Fruit fly (Drosophila melanogaster) whole organism, embryonic: Measurements from ENCODE around the gene Sidpn.
A peak's percentile ranks its signal among the peaks of the same experiment; 100 is the strongest.

ENCODE experiments used
- Asciz ChIP-seq: fragments of 200-800 bp; sonication (Bioruptor generic); optimal IDR thresholded peaks from 2 replicates; lab custom pipeline; 2017; ENCODE audit warnings: missing biosample characterization, mild to moderate bottlenecking, missing genetic modification characterization, missing genetic modification reagents
- Atf6 ChIP-seq: fragments of 200-800 bp; sonication (Bioruptor generic); IDR thresholded peaks from 2 replicates; pipeline ENCODE4 v1.3.6; 2022; ENCODE audit warnings: missing biosample characterization, missing genetic modification characterization
- B-H2 ChIP-seq: fragments of 200-800 bp; sonication (Bioruptor generic); optimal IDR thresholded peaks from 2 replicates; lab custom pipeline; 2018; ENCODE audit warnings: missing biosample characterization, mild to moderate bottlenecking, missing genetic modification characterization
- CG10321 ChIP-seq: fragments of 200-800 bp; sonication (Bioruptor generic); IDR thresholded peaks from 2 replicates; pipeline ENCODE4 v1.3.6; 2022; ENCODE audit warnings: missing biosample characterization, missing genetic modification characterization
- CG10462 ChIP-seq: fragments of 200-800 bp; sonication (Bioruptor generic); optimal IDR thresholded peaks from 2 replicates; lab custom pipeline; 2016; ENCODE audit warnings: missing biosample characterization, missing genetic modification characterization
- CG10959 ChIP-seq: fragments of 200-800 bp; sonication (Bioruptor generic); IDR thresholded peaks from 2 replicates; pipeline ENCODE4 v1.3.6; 2022; ENCODE audit warnings: missing biosample characterization, missing genetic modification characterization
- CG12219 ChIP-seq: fragments of 200-800 bp; sonication (Bioruptor generic); optimal IDR thresholded peaks from 3 replicates; lab custom pipeline; 2018; ENCODE audit warnings: missing biosample characterization, mild to moderate bottlenecking, missing genetic modification characterization
- CG14710 ChIP-seq: fragments of 200-800 bp; sonication (Bioruptor generic); optimal IDR thresholded peaks from 3 replicates; lab custom pipeline; 2019; ENCODE audit warnings: missing biosample characterization, mild to moderate bottlenecking, missing genetic modification characterization, moderate library complexity
- CG15514 ChIP-seq: fragments of 200-800 bp; sonication (Bioruptor generic); optimal IDR thresholded peaks from 3 replicates; lab custom pipeline; 2017; ENCODE audit warnings: missing biosample characterization, missing genetic modification characterization, mild to moderate bottlenecking, moderate library complexity, missing genetic modification reagents
- CG17328 ChIP-seq: fragments of 200-800 bp; sonication (Bioruptor generic); IDR thresholded peaks from 2 replicates; pipeline ENCODE4 v1.3.6; 2022; ENCODE audit warnings: missing biosample characterization, missing genetic modification characterization
- CG17385 ChIP-seq: fragments of 200-800 bp; sonication (Bioruptor generic); optimal IDR thresholded peaks from 3 replicates; lab custom pipeline; 2018; ENCODE audit warnings: missing biosample characterization, mild to moderate bottlenecking, missing genetic modification characterization
- CG3065 ChIP-seq: fragments of 200-800 bp; sonication (Bioruptor generic); optimal IDR thresholded peaks from 2 replicates; lab custom pipeline; 2016; ENCODE audit warnings: missing biosample characterization, missing genetic modification characterization
- CG32767 ChIP-seq: fragments of 200-800 bp; sonication (Bioruptor generic); IDR thresholded peaks from 2 replicates; pipeline ENCODE4 v1.3.6; 2022; ENCODE audit warnings: missing biosample characterization, missing genetic modification characterization
- CG4282 ChIP-seq: fragments of 200-800 bp; sonication (Bioruptor generic); optimal IDR thresholded peaks from 2 replicates; lab custom pipeline; 2016; ENCODE audit warnings: missing biosample characterization, missing genetic modification characterization
- CG4404 ChIP-seq: fragments of 200-800 bp; sonication (Bioruptor generic); IDR thresholded peaks from 2 replicates; pipeline ENCODE4 v1.3.6; 2022; ENCODE audit warnings: missing biosample characterization, missing genetic modification characterization
- CG4617 ChIP-seq: fragments of 200-800 bp; sonication (Bioruptor generic); optimal IDR thresholded peaks from 3 replicates; lab custom pipeline; 2016; ENCODE audit warnings: missing biosample characterization, missing genetic modification characterization, borderline replicate concordance
- CG4854 ChIP-seq: fragments of 200-800 bp; sonication (Bioruptor generic); optimal IDR thresholded peaks from 2 replicates; lab custom pipeline; 2016; ENCODE audit warnings: missing biosample characterization, missing genetic modification characterization, inconsistent platforms
- CG7839 ChIP-seq: fragments of 200-800 bp; sonication (Bioruptor generic); optimal IDR thresholded peaks from 3 replicates; lab custom pipeline; 2018; ENCODE audit warnings: missing biosample characterization, mild to moderate bottlenecking, missing genetic modification characterization, moderate library complexity
- CG7987 ChIP-seq: fragments of 200-800 bp; sonication (Bioruptor generic); optimal IDR thresholded peaks from 2 replicates; lab custom pipeline; 2018; ENCODE audit warnings: missing biosample characterization, mild to moderate bottlenecking, missing genetic modification characterization, moderate library complexity
- CG8478 ChIP-seq: fragments of >200 bp; optimal IDR thresholded peaks from 2 replicates; lab custom pipeline; 2018
- CG8765 ChIP-seq: fragments of 200-800 bp; sonication (Bioruptor generic); IDR thresholded peaks from 2 replicates; pipeline ENCODE4 v1.3.6; 2022; ENCODE audit warnings: missing biosample characterization, missing genetic modification characterization
- CoRest ChIP-seq: fragments of 200-800 bp; sonication (Bioruptor generic); optimal IDR thresholded peaks from 3 replicates; lab custom pipeline; 2018; ENCODE audit warnings: missing biosample characterization, mild to moderate bottlenecking, missing genetic modification characterization, moderate library complexity
- CrebB ChIP-seq: fragments of 200-800 bp; sonication (Bioruptor generic); optimal IDR thresholded peaks from 3 replicates; lab custom pipeline; 2018; ENCODE audit warnings: missing biosample characterization, mild to moderate bottlenecking, missing genetic modification characterization
- Dek ChIP-seq: fragments of 200-800 bp; sonication (Bioruptor generic); optimal IDR thresholded peaks from 3 replicates; lab custom pipeline; 2019; ENCODE audit warnings: missing biosample characterization, mild to moderate bottlenecking, missing genetic modification characterization, moderate library complexity
- Dip2 ChIP-seq: fragments of 200-800 bp; sonication (Bioruptor generic); IDR thresholded peaks from 2 replicates; pipeline ENCODE4 v1.3.6; 2022; ENCODE audit warnings: missing biosample characterization, missing genetic modification characterization
- HmgD ChIP-seq: fragments of 200-800 bp; sonication (Bioruptor generic); optimal IDR thresholded peaks from 3 replicates; lab custom pipeline; 2016; ENCODE audit warnings: missing biosample characterization, missing genetic modification characterization
- HmgZ ChIP-seq: fragments of 200-800 bp; sonication (Bioruptor generic); optimal IDR thresholded peaks from 2 replicates; lab custom pipeline; 2018; ENCODE audit warnings: missing biosample characterization, mild to moderate bottlenecking, missing genetic modification characterization
- Hsf ChIP-seq: fragments of 200-800 bp; sonication (Bioruptor generic); optimal IDR thresholded peaks from 3 replicates; lab custom pipeline; 2016; ENCODE audit warnings: missing biosample characterization, missing genetic modification characterization
- MTF-1 ChIP-seq: fragments of 200-800 bp; sonication (Bioruptor generic); optimal IDR thresholded peaks from 2 replicates; lab custom pipeline; 2018; ENCODE audit warnings: missing biosample characterization, mild to moderate bottlenecking, missing genetic modification characterization, borderline replicate concordance
- Meics ChIP-seq: fragments of 200-800 bp; sonication (Bioruptor generic); optimal IDR thresholded peaks from 2 replicates; lab custom pipeline; 2017; ENCODE audit warnings: missing biosample characterization, mild to moderate bottlenecking, missing genetic modification characterization
- Nf-YB ChIP-seq: fragments of 200-800 bp; sonication (Bioruptor generic); optimal IDR thresholded peaks from 3 replicates; lab custom pipeline; 2019; ENCODE audit warnings: missing biosample characterization, mild to moderate bottlenecking, missing genetic modification characterization, moderate library complexity
- Pdp1 ChIP-seq, 2 experiments: fragments of 200-800 bp; sonication (Bioruptor generic); optimal IDR thresholded peaks; 3 replicates each; lab custom pipeline; 2016; ENCODE audit warnings: missing biosample characterization in 2 of 2, missing genetic modification characterization in 2 of 2, mild to moderate bottlenecking in 1 of 2, moderate library complexity in 1 of 2
- Ptx1 ChIP-seq: fragments of 200-800 bp; sonication (Bioruptor generic); IDR thresholded peaks from 2 replicates; pipeline ENCODE4 v1.3.6; 2022; ENCODE audit warnings: missing biosample characterization, missing genetic modification characterization
- Side ChIP-seq: fragments of 200-800 bp; sonication (Bioruptor generic); optimal IDR thresholded peaks from 2 replicates; lab custom pipeline; 2016; ENCODE audit warnings: missing biosample characterization, missing genetic modification characterization
- aop ChIP-seq: fragments of 200-800 bp; sonication (Bioruptor generic); IDR thresholded peaks from 2 replicates; pipeline ENCODE4 v1.3.6; 2022; ENCODE audit warnings: missing biosample characterization, missing genetic modification characterization
- ara ChIP-seq: fragments of 200-800 bp; sonication (Bioruptor generic); IDR thresholded peaks from 2 replicates; pipeline ENCODE4 v1.3.6; 2022; ENCODE audit warnings: missing biosample characterization, missing genetic modification characterization
- br ChIP-seq: fragments of >200 bp; optimal IDR thresholded peaks from 2 replicates; lab custom pipeline; 2017
- ci ChIP-seq: fragments of 200-800 bp; sonication (Bioruptor generic); IDR thresholded peaks from 3 replicates; pipeline ENCODE4 v1.3.6; 2022; ENCODE audit warnings: missing biosample characterization, missing genetic modification characterization
- crc ChIP-seq: fragments of 200-800 bp; sonication (Bioruptor generic); optimal IDR thresholded peaks from 2 replicates; lab custom pipeline; 2016; ENCODE audit warnings: missing biosample characterization, missing genetic modification characterization
- fd3F ChIP-seq: fragments of 200-800 bp; sonication (Bioruptor generic); optimal IDR thresholded peaks from 2 replicates; lab custom pipeline; 2018; ENCODE audit warnings: missing biosample characterization, mild to moderate bottlenecking, missing genetic modification characterization, moderate library complexity
- gcm ChIP-seq: fragments of 200-800 bp; sonication (Bioruptor generic); optimal IDR thresholded peaks from 2 replicates; lab custom pipeline; 2019; ENCODE audit warnings: missing biosample characterization, mild to moderate bottlenecking, missing genetic modification characterization, moderate library complexity
- insv ChIP-seq, 2 experiments: fragments of 200-800 bp; sonication (Bioruptor generic); optimal IDR thresholded peaks; 3 replicates each; lab custom pipeline; 2016 to 2018; ENCODE audit warnings: missing biosample characterization in 2 of 2, missing genetic modification characterization in 2 of 2
- nerfin-1 ChIP-seq: fragments of 200-800 bp; sonication (Bioruptor generic); optimal IDR thresholded peaks from 3 replicates; lab custom pipeline; 2019; ENCODE audit warnings: missing biosample characterization, mild to moderate bottlenecking, missing genetic modification characterization, moderate library complexity
- phol ChIP-seq: fragments of 200-800 bp; sonication (Bioruptor generic); optimal IDR thresholded peaks from 3 replicates; lab custom pipeline; 2018; ENCODE audit warnings: missing biosample characterization, mild to moderate bottlenecking, missing genetic modification characterization, moderate library complexity
- ro ChIP-seq: fragments of 200-800 bp; sonication (Bioruptor generic); IDR thresholded peaks from 2 replicates; pipeline ENCODE4 v1.3.6; 2022; ENCODE audit warnings: missing biosample characterization, missing genetic modification characterization
- sd ChIP-seq: fragments of 200-800 bp; sonication (Bioruptor generic); optimal IDR thresholded peaks from 3 replicates; lab custom pipeline; 2018; ENCODE audit warnings: missing biosample characterization, mild to moderate bottlenecking, missing genetic modification characterization, moderate library complexity
- sob ChIP-seq: fragments of 200-800 bp; sonication (Bioruptor generic); IDR thresholded peaks from 2 replicates; pipeline ENCODE4 v1.3.6; 2022; ENCODE audit warnings: missing biosample characterization, missing genetic modification characterization
- sug ChIP-seq: fragments of 200-800 bp; optimal IDR thresholded peaks from 2 replicates; lab custom pipeline; 2019; ENCODE audit warnings: missing biosample characterization, mild to moderate bottlenecking, missing genetic modification characterization, moderate library complexity
- yki ChIP-seq: fragments of >200 bp; optimal IDR thresholded peaks from 3 replicates; lab custom pipeline; 2018
- zfh2 ChIP-seq: fragments of 200-800 bp; sonication (Bioruptor generic); optimal IDR thresholded peaks from 2 replicates; lab custom pipeline; 2016; ENCODE audit warnings: missing biosample characterization, missing genetic modification characterization

The Sidpn gene

DNA sequence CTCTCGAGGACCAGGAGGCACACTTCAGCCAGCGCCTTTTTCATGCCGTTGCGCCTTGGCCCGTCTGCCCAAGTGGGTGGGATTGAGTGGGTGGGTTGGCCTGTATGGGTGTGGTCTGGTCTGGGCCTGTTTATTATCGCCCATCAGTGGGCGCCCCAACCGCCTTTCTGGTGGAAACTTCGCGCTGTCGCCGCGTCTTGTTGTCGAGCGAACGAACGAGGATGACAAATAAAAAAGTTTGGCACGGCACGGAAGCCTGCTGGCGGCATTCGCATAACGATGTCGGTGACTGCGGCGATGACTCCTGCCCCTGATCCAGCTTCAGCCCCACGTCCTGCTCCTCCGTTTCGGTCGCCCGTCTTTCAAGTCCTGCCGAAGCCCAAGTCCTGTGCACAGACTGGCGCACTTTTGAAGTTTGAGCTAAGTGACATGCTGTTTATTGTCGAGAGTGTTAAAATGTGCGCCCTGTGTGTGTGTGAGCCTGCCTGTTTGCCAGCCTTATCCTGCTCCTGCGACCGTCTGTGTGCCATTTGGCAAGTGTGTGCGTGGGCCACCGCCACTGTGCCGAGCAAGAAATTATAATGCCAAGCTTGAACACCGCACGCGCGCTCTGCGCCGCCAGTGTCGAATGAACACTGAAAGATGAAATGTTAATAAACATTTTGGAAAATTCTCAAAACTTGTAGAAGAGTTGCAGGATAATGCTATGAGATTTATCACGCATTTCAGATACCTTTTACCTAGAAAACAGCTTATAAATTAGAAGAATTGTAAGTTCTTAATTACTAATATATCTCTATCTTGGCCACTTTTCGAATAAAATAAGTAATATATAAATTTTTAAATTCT lies 13.3 kb upstream of the Sidpn start (continued):
- TF ChIP-seq CG7839 (tag; lab: Kevin White, UChicago) (peak; percentile 87), CG10321 (GFP tag; lab: Robert Waterston, UW) (no peak), Side (GFP tag; lab: Kevin White, UChicago) (no peak), sug (peak; percentile 70), Dip2 (no peak), B-H2 (GFP tag; lab: Kevin White, UChicago) (peak; percentile 66), Atf6 (GFP tag; lab: Robert Waterston, UW) (peak; percentile 63), CrebB (tag; lab: Kevin White, UChicago) (peak; percentile 21), CG15514 (GFP tag; lab: Kevin White, UChicago) (peak; percentile 64), Meics (peak; percentile 88), CG10959 (GFP tag; lab: Robert Waterston, UW) (no peak), CG10462 (GFP tag; lab: Kevin White, UChicago) (no peak), CG8478 (no peak), HmgZ (tag; lab: Kevin White, UChicago) (peak; percentile 46), Dek (tag; lab: Kevin White, UChicago) (peak; percentile 74), nerfin-1 (tag; lab: Kevin White, UChicago) (peak; percentile 69), Asciz (peak; percentile 70), CG4617 (GFP tag; lab: Kevin White, UChicago) (no peak), crc (GFP tag; lab: Kevin White, UChicago) (no peak), CG8765 (GFP tag; lab: Robert Waterston, UW) (no peak), sd (tag; lab: Kevin White, UChicago) (no peak), CG14710 (tag; lab: Kevin White, UChicago) (peak; percentile 61), CG32767 (GFP tag; lab: Robert Waterston, UW) (peak; percentile 61; the same call in 1 of the 2 replicates), phol (tag; lab: Kevin White, UChicago) (peak; percentile 77), Nf-YB (GFP tag; lab: Kevin White, UChicago) (peak; percentile 55), CG3065 (no peak), CG4282 (GFP tag; lab: Kevin White, UChicago) (no peak), HmgD (GFP tag; lab: Kevin White, UChicago) (no peak), CG4854 (no peak), ro (GFP tag; lab: Robert Waterston, UW) (no peak), CG17385 (GFP tag; lab: Kevin White, UChicago) (peak; percentile 80), CG17328 (GFP tag; lab: Robert Waterston, UW) (no peak), Ptx1 (peak; percentile 73), br (lab: Kevin White, UChicago) (no peak), insv (GFP tag; optimal IDR thresholded peaks at IDR 0.05; lab: Kevin White, UChicago) (peak in 1 of 2 experiments; percentile 41), fd3F (GFP tag; lab: Kevin White, UChicago) (peak; percentile 65), ara (GFP tag; lab: Robert Waterston, UW) (no peak; the same call in 1 of the 2 replicates), sob (GFP tag; lab: Robert Waterston, UW) (peak; percentile 67), yki (lab: Kevin White, UChicago) (no peak), zfh2 (peak; percentile 10), Pdp1 (GFP tag; optimal IDR thresholded peaks at IDR 0.05; lab: Kevin White, UChicago) (peak; percentile 17 to 22), Hsf (peak; percentile 29), CG7987 (no peak), gcm (GFP tag; lab: Kevin White, UChicago) (peak; percentile 51), MTF-1 (no peak), CG4404 (GFP tag; lab: Robert Waterston, UW) (peak; percentile 36; the same call in 1 of the 2 replicates), ci (GFP tag; lab: Robert Waterston, UW) (peak; percentile 17; the same call in 1 of the 3 replicates), aop (no peak), CoRest (tag; lab: Kevin White, UChicago) (peak; percentile 83), CG12219 (GFP tag; lab: Kevin White, UChicago) (peak; percentile 30)
